Worm (Caenorhabditis elegans) whole organism, L3 larva: Measurements from ENCODE around the gene rpl-22.

Experiments
- R02D3.7 ChIP-seq: fragments of 150-350 bp; optimal IDR thresholded peaks from 2 replicates; lab custom pipeline; 2014; ENCODE audit warnings: missing biosample characterization, missing genetic modification characterization
- ZK546.5 ChIP-seq: sonication (generic microtip); optimal IDR thresholded peaks from 2 replicates; lab custom pipeline; 2017; ENCODE audit warnings: missing biosample characterization, missing genetic modification characterization
- aly-2 ChIP-seq: fragments of 150-350 bp; optimal IDR thresholded peaks from 2 replicates; lab custom pipeline; 2014; ENCODE audit warnings: missing biosample characterization, missing genetic modification characterization
- ceh-16 ChIP-seq: sonication (generic microtip); optimal IDR thresholded peaks from 2 replicates; lab custom pipeline; 2017; ENCODE audit warnings: missing biosample characterization, missing genetic modification characterization
- ceh-28 ChIP-seq: fragments of 150-350 bp; optimal IDR thresholded peaks from 2 replicates; lab custom pipeline; 2014; ENCODE audit warnings: missing biosample characterization, missing genetic modification reagents, missing genetic modification characterization
- ceh-82 ChIP-seq: fragments of 150-350 bp; optimal IDR thresholded peaks from 2 replicates; lab custom pipeline; 2014; ENCODE audit warnings: missing biosample characterization, missing genetic modification characterization
- ceh-9 ChIP-seq: sonication (generic microtip); optimal IDR thresholded peaks from 2 replicates; lab custom pipeline; 2018; ENCODE audit warnings: missing biosample characterization, missing genetic modification characterization
- daf-12 ChIP-seq: fragments of 150-350 bp; optimal IDR thresholded peaks from 2 replicates; lab custom pipeline; 2014; ENCODE audit warnings: missing biosample characterization, missing genetic modification reagents, missing genetic modification characterization
- egl-5 ChIP-seq: fragments of 150-350 bp; optimal IDR thresholded peaks from 2 replicates; lab custom pipeline; 2017; ENCODE audit warnings: missing biosample characterization, missing genetic modification reagents, missing genetic modification characterization, inconsistent platforms
- elt-2 ChIP-seq: sonication (generic microtip); optimal IDR thresholded peaks from 2 replicates; lab custom pipeline; 2016; ENCODE audit warnings: missing genetic modification reagents, mild to moderate bottlenecking, missing genetic modification characterization, missing compliant biosample characterization
- elt-3 ChIP-seq, 3 experiments: fragments of 150-350 bp in 1 of 3; sonication (generic microtip) in 2 of 3; optimal IDR thresholded peaks; 2 replicates in 2 of 3; 4 replicates in 1 of 3; lab custom pipeline; 2014 to 2017; ENCODE audit warnings: missing biosample characterization in 3 of 3, missing genetic modification characterization in 3 of 3
- fkh-10 ChIP-seq: sonication (generic microtip); optimal IDR thresholded peaks from 2 replicates; lab custom pipeline; 2017; ENCODE audit warnings: missing biosample characterization, missing genetic modification reagents, missing genetic modification characterization
- fkh-2 ChIP-seq: fragments of 150-350 bp; optimal IDR thresholded peaks from 2 replicates; lab custom pipeline; 2014; ENCODE audit warnings: missing biosample characterization, missing genetic modification reagents, missing genetic modification characterization
- fos-1 ChIP-seq: fragments of 150-350 bp; optimal IDR thresholded peaks from 2 replicates; lab custom pipeline; 2014; ENCODE audit warnings: missing biosample characterization, missing genetic modification characterization
- hmg-11 ChIP-seq: sonication (generic microtip); optimal IDR thresholded peaks from 2 replicates; lab custom pipeline; 2016; ENCODE audit warnings: missing genetic modification characterization, missing compliant biosample characterization
- jun-1 ChIP-seq: fragments of 150-350 bp; optimal IDR thresholded peaks from 2 replicates; lab custom pipeline; 2014; ENCODE audit warnings: missing biosample characterization, missing genetic modification reagents, missing genetic modification characterization
- lin-15B ChIP-seq: fragments of 150-350 bp; optimal IDR thresholded peaks from 2 replicates; lab custom pipeline; 2014; ENCODE audit warnings: missing biosample characterization, missing genetic modification characterization
- lin-39 ChIP-seq: fragments of 150-350 bp; optimal IDR thresholded peaks from 2 replicates; lab custom pipeline; 2018; ENCODE audit warnings: missing biosample characterization, missing genetic modification reagents, missing genetic modification characterization
- mdl-1 ChIP-seq: fragments of 150-350 bp; optimal IDR thresholded peaks from 2 replicates; lab custom pipeline; 2014; ENCODE audit warnings: missing biosample characterization, missing genetic modification characterization
- nfya-1 ChIP-seq: sonication (generic microtip); optimal IDR thresholded peaks from 2 replicates; lab custom pipeline; 2017; ENCODE audit warnings: missing genetic modification characterization, mild to moderate bottlenecking, missing compliant biosample characterization, antibody characterized with exemption, moderate library complexity; ENCODE audit not compliant: insufficient read depth
- nhr-12 ChIP-seq: fragments of 150-350 bp; optimal IDR thresholded peaks from 2 replicates; lab custom pipeline; 2014; ENCODE audit warnings: missing biosample characterization, missing genetic modification characterization
- nhr-23 ChIP-seq: fragments of 150-350 bp; optimal IDR thresholded peaks from 2 replicates; lab custom pipeline; 2014; ENCODE audit warnings: missing biosample characterization, missing genetic modification reagents, missing genetic modification characterization
- nhr-237 ChIP-seq: fragments of 150-350 bp; optimal IDR thresholded peaks from 2 replicates; lab custom pipeline; 2014; ENCODE audit warnings: missing biosample characterization, missing genetic modification characterization
- nhr-25 ChIP-seq: sonication (generic microtip); optimal IDR thresholded peaks from 2 replicates; lab custom pipeline; 2017; ENCODE audit warnings: missing biosample characterization, missing genetic modification characterization
- nhr-28 ChIP-seq: fragments of 150-350 bp; optimal IDR thresholded peaks from 2 replicates; lab custom pipeline; 2014; ENCODE audit warnings: missing biosample characterization, missing genetic modification characterization
- nhr-43 ChIP-seq: sonication (generic microtip); optimal IDR thresholded peaks from 2 replicates; lab custom pipeline; 2016; ENCODE audit warnings: mild to moderate bottlenecking, missing genetic modification characterization, missing compliant biosample characterization; ENCODE audit not compliant: poor library complexity, severe bottlenecking
- nhr-67 ChIP-seq: fragments of 150-350 bp; optimal IDR thresholded peaks from 2 replicates; lab custom pipeline; 2014; ENCODE audit warnings: missing biosample characterization, missing genetic modification characterization
- nhr-76 ChIP-seq: fragments of 150-350 bp; sonication (generic microtip); optimal IDR thresholded peaks from 5 replicates; lab custom pipeline; 2014; ENCODE audit warnings: missing biosample characterization, missing genetic modification characterization
- nhr-77 ChIP-seq: fragments of 150-350 bp; optimal IDR thresholded peaks from 2 replicates; lab custom pipeline; 2014; ENCODE audit warnings: missing biosample characterization, missing genetic modification characterization
- pha-4 ChIP-seq: fragments of 150-350 bp; optimal IDR thresholded peaks from 2 replicates; lab custom pipeline; 2014; ENCODE audit warnings: missing biosample characterization, missing genetic modification reagents, missing genetic modification characterization
- pqm-1 ChIP-seq: fragments of 150-350 bp; optimal IDR thresholded peaks from 2 replicates; lab custom pipeline; 2017; ENCODE audit warnings: missing biosample characterization, missing genetic modification characterization, inconsistent platforms
- sea-2 ChIP-seq: fragments of 150-350 bp; sonication (generic microtip); optimal IDR thresholded peaks from 4 replicates; lab custom pipeline; 2014; ENCODE audit warnings: missing biosample characterization, missing genetic modification reagents, missing genetic modification characterization
- skn-1 ChIP-seq: fragments of 150-350 bp; optimal IDR thresholded peaks from 2 replicates; lab custom pipeline; 2014; ENCODE audit warnings: missing biosample characterization, missing genetic modification characterization
- snpc-4 ChIP-seq: fragments of 150-350 bp; optimal IDR thresholded peaks from 2 replicates; lab custom pipeline; 2014; ENCODE audit warnings: missing biosample characterization, missing genetic modification characterization
- tbx-2 ChIP-seq: sonication (generic microtip); optimal IDR thresholded peaks from 2 replicates; lab custom pipeline; 2016; ENCODE audit warnings: mild to moderate bottlenecking, missing genetic modification characterization, missing compliant biosample characterization
- unc-62 ChIP-seq: fragments of 150-350 bp; sonication (generic microtip); optimal IDR thresholded peaks from 4 replicates; lab custom pipeline; 2014; ENCODE audit warnings: missing biosample characterization, missing genetic modification reagents, missing genetic modification characterization
- ztf-4 ChIP-seq: fragments of 150-350 bp; optimal IDR thresholded peaks from 2 replicates; lab custom pipeline; 2014; ENCODE audit warnings: missing biosample characterization, missing genetic modification characterization

Gene rpl-22

ce11 chrII:5092362-5093281 lies 37.2 kb downstream of the rpl-22 start, which contains the start of gene C04G6.2:
Gene C04G6.2, plus strand, starts transcription at chrII:5093231.
- TF ChIP-seq egl-5 (peak; percentile 87), ceh-9 (no peak), nhr-76 (no peak), fkh-2 (tag; lab: Kevin White, UChicago) (peak; percentile 97), lin-39 (tag; lab: Kevin White, UChicago) (peak; percentile 61), pha-4 (tag; lab: Kevin White, UChicago) (peak; percentile 98), nhr-23 (tag; lab: Kevin White, UChicago) (peak; percentile 72), nfya-1 (tag; lab: Kevin White, UChicago) (peak; percentile 77), ceh-82 (tag; lab: Kevin White, UChicago) (no peak), ceh-28 (tag; lab: Kevin White, UChicago) (peak; percentile 39), pqm-1 (tag; lab: Kevin White, UChicago) (peak; percentile 59), aly-2 (tag; lab: Kevin White, UChicago) (no peak), nhr-43 (tag; lab: Kevin White, UChicago) (peak; percentile 51), fkh-10 (GFP tag; lab: Kevin White, UChicago) (no peak), sea-2 (GFP tag; lab: Kevin White, UChicago) (no peak), nhr-28 (tag; lab: Kevin White, UChicago) (no peak), lin-15B (no peak), nhr-25 (tag; lab: Kevin White, UChicago) (peak; percentile 52), unc-62 (no peak), nhr-77 (no peak), snpc-4 (peak; percentile 73), hmg-11 (tag; lab: Kevin White, UChicago) (peak; percentile 72), elt-2 (peak; percentile 95)
- TF ChIP-seq, all 47 proteins: peak for 13

ce11 chrII:5093945-5094344 lies 38.5 kb downstream of the rpl-22 start, which contains the start of gene C04G6.13:
Gene C04G6.13, plus strand, starts transcription at chrII:5094245.
- TF ChIP-seq nhr-12 (tag; lab: Kevin White, UChicago) (no peak), nhr-77 (no peak), jun-1 (no peak), ZK546.5 (tag; lab: Kevin White, UChicago) (no peak), fos-1 (tag; lab: Kevin White, UChicago) (no peak), egl-5 (no peak)
- TF ChIP-seq, all 47 proteins: peak for 0

- TF ChIP-seq jun-1 (no peak), nfya-1 (tag; lab: Kevin White, UChicago) (peak; percentile 86)
These were observed 43.6 kb downstream of the rpl-22 start for ce11 chrII:5099034-5099433.

- TF ChIP-seq nhr-67 (tag; lab: Kevin White, UChicago) = no peak
- no peak for TF ChIP-seq sea-2 (GFP tag; lab: Kevin White, UChicago)
- no peak for TF ChIP-seq daf-12 (tag; lab: Kevin White, UChicago)
- TF ChIP-seq nhr-12 (tag; lab: Kevin White, UChicago) = no peak
- TF ChIP-seq mdl-1 (tag; lab: Kevin White, UChicago) = no peak
- TF ChIP-seq nhr-237 (tag; lab: Kevin White, UChicago) = no peak
- TF ChIP-seq ceh-28 (tag; lab: Kevin White, UChicago) = no peak
- TF ChIP-seq pha-4 (tag; lab: Kevin White, UChicago) = no peak
- no peak for TF ChIP-seq elt-2
- TF ChIP-seq nhr-76 = no peak
- no peak for TF ChIP-seq R02D3.7
- TF ChIP-seq nhr-23 (tag; lab: Kevin White, UChicago) = no peak
- no peak for TF ChIP-seq elt-3 (tag; optimal IDR thresholded peaks at IDR 0.05; lab: Kevin White, UChicago)
- TF ChIP-seq tbx-2 = no peak
- TF ChIP-seq ztf-4 (tag; lab: Kevin White, UChicago) = no peak
- TF ChIP-seq fkh-2 (tag; lab: Kevin White, UChicago) = no peak
- TF ChIP-seq fos-1 (tag; lab: Kevin White, UChicago) = no peak
- TF ChIP-seq ceh-16 (tag; lab: Kevin White, UChicago) = no peak
- no peak for TF ChIP-seq skn-1 (tag; lab: Kevin White, UChicago)
These were observed 44.2 kb downstream of the rpl-22 start, which contains the start of gene C04G6.6 for ce11 chrII:5099649-5100048. Gene C04G6.6, minus strand, starts transcription at chrII:5099749.
